Fruit fly (Drosophila melanogaster) whole organism, embryonic: ENCODE measurements around the gene CG31347.

Experiments
- Abd-B ChIP-seq: fragments of 200-800 bp; sonication (Bioruptor generic); optimal IDR thresholded peaks from 2 replicates; lab custom pipeline; 2018; ENCODE audit warnings: missing biosample characterization, mild to moderate bottlenecking, missing genetic modification characterization, moderate library complexity
- Atf6 ChIP-seq: fragments of 200-800 bp; sonication (Bioruptor generic); IDR thresholded peaks from 2 replicates; pipeline ENCODE4 v1.3.6; 2022; ENCODE audit warnings: missing biosample characterization, missing genetic modification characterization
- CG10147 ChIP-seq: fragments of 200-800 bp; sonication (Bioruptor generic); optimal IDR thresholded peaks from 2 replicates; lab custom pipeline; 2019; ENCODE audit warnings: missing biosample characterization, mild to moderate bottlenecking, missing genetic modification characterization, moderate library complexity
- CG10543 ChIP-seq: fragments of 200-800 bp; sonication (Bioruptor generic); optimal IDR thresholded peaks from 3 replicates; lab custom pipeline; 2017; ENCODE audit warnings: missing biosample characterization, mild to moderate bottlenecking, missing genetic modification characterization, moderate library complexity
- CG12071 ChIP-seq: fragments of 200-800 bp; sonication (Bioruptor generic); optimal IDR thresholded peaks from 3 replicates; lab custom pipeline; 2018; ENCODE audit warnings: missing biosample characterization, mild to moderate bottlenecking, missing genetic modification characterization
- CG12659 ChIP-seq: fragments of 200-800 bp; sonication (Bioruptor generic); optimal IDR thresholded peaks from 3 replicates; lab custom pipeline; 2017; ENCODE audit warnings: mild to moderate bottlenecking, missing biosample characterization, missing genetic modification reagents, missing genetic modification characterization
- CG13624 ChIP-seq: fragments of 200-800 bp; sonication (Bioruptor generic); optimal IDR thresholded peaks from 2 replicates; lab custom pipeline; 2016; ENCODE audit warnings: missing biosample characterization, missing genetic modification characterization
- CG13894 ChIP-seq: fragments of 200-800 bp; sonication (Bioruptor generic); optimal IDR thresholded peaks from 3 replicates; lab custom pipeline; 2018; ENCODE audit warnings: missing biosample characterization, mild to moderate bottlenecking, missing genetic modification characterization, moderate library complexity
- CG16815 ChIP-seq: fragments of 200-800 bp; sonication (Bioruptor generic); optimal IDR thresholded peaks from 3 replicates; lab custom pipeline; 2017; ENCODE audit warnings: missing biosample characterization, mild to moderate bottlenecking, missing genetic modification characterization
- CG17328 ChIP-seq: fragments of 200-800 bp; sonication (Bioruptor generic); IDR thresholded peaks from 2 replicates; pipeline ENCODE4 v1.3.6; 2022; ENCODE audit warnings: missing biosample characterization, missing genetic modification characterization
- CG3065 ChIP-seq: fragments of 200-800 bp; sonication (Bioruptor generic); optimal IDR thresholded peaks from 2 replicates; lab custom pipeline; 2016; ENCODE audit warnings: missing biosample characterization, missing genetic modification characterization
- CG31441 ChIP-seq: fragments of 200-800 bp; sonication (Bioruptor generic); IDR thresholded peaks from 2 replicates; pipeline ENCODE4 v1.3.6; 2022; ENCODE audit warnings: missing biosample characterization, missing genetic modification characterization
- CG34376 ChIP-seq: fragments of 200-800 bp; sonication (Bioruptor generic); optimal IDR thresholded peaks from 2 replicates; lab custom pipeline; 2018; ENCODE audit warnings: missing biosample characterization, mild to moderate bottlenecking, missing genetic modification characterization
- CG3726 ChIP-seq: fragments of 200-800 bp; sonication (Bioruptor generic); IDR thresholded peaks from 3 replicates; pipeline ENCODE4, ENCODE4 v1.3.6; 2022; ENCODE audit warnings: missing biosample characterization, missing genetic modification characterization
- CG3838 ChIP-seq: fragments of 200-800 bp; sonication (Bioruptor generic); optimal IDR thresholded peaks from 3 replicates; lab custom pipeline; 2016; ENCODE audit warnings: missing biosample characterization, missing genetic modification characterization
- CG43689 ChIP-seq: fragments of 200-800 bp; sonication (Bioruptor generic); IDR thresholded peaks from 2 replicates; pipeline ENCODE4 v1.3.6; 2022; ENCODE audit warnings: missing biosample characterization, missing genetic modification characterization
- CG7987 ChIP-seq: fragments of 200-800 bp; sonication (Bioruptor generic); optimal IDR thresholded peaks from 2 replicates; lab custom pipeline; 2018; ENCODE audit warnings: missing biosample characterization, mild to moderate bottlenecking, missing genetic modification characterization, moderate library complexity
- CG8281 ChIP-seq: fragments of 200-800 bp; sonication (Bioruptor generic); optimal IDR thresholded peaks from 2 replicates; lab custom pipeline; 2018; ENCODE audit warnings: missing biosample characterization, mild to moderate bottlenecking, missing genetic modification characterization, moderate library complexity
- Ets97D ChIP-seq: fragments of 200-800 bp; sonication (Bioruptor generic); optimal IDR thresholded peaks from 3 replicates; lab custom pipeline; 2016; ENCODE audit warnings: missing biosample characterization, missing genetic modification characterization
- Fer1 ChIP-seq: fragments of 200-800 bp; sonication (Bioruptor generic); optimal IDR thresholded peaks from 2 replicates; lab custom pipeline; 2017; ENCODE audit warnings: missing biosample characterization, mild to moderate bottlenecking, missing genetic modification characterization
- Fer2 ChIP-seq: fragments of 200-800 bp; sonication (Bioruptor generic); optimal IDR thresholded peaks from 2 replicates; lab custom pipeline; 2018; ENCODE audit warnings: missing biosample characterization, mild to moderate bottlenecking, missing genetic modification characterization, moderate library complexity
- H15 ChIP-seq: fragments of 200-800 bp; sonication (Bioruptor generic); IDR thresholded peaks from 3 replicates; pipeline ENCODE4 v1.3.6; 2022; ENCODE audit warnings: missing biosample characterization, missing genetic modification characterization
- HLH4C ChIP-seq: fragments of 200-800 bp; sonication (Bioruptor generic); IDR thresholded peaks from 3 replicates; pipeline ENCODE4 v1.3.6; 2022; ENCODE audit warnings: missing biosample characterization, missing genetic modification characterization; ENCODE audit not compliant: partially characterized antibody
- Hmr ChIP-seq: fragments of 200-800 bp; sonication (Bioruptor generic); optimal IDR thresholded peaks from 3 replicates; lab custom pipeline; 2017; ENCODE audit warnings: mild to moderate bottlenecking, missing biosample characterization, missing genetic modification reagents, missing genetic modification characterization
- Hr3 ChIP-seq: fragments of 200-800 bp; sonication (Bioruptor generic); optimal IDR thresholded peaks from 3 replicates; lab custom pipeline; 2016; ENCODE audit warnings: missing biosample characterization, missing genetic modification characterization
- Med ChIP-seq: fragments of 200-800 bp; sonication (Bioruptor generic); peaks from one replicate; lab custom pipeline; 2016; ENCODE audit warnings: missing biosample characterization, missing genetic modification characterization, mild to moderate bottlenecking, inconsistent platforms, moderate library complexity
- Poxn ChIP-seq: fragments of 200-800 bp; sonication (Bioruptor generic); IDR thresholded peaks from 2 replicates; pipeline ENCODE4 v1.3.6; 2022; ENCODE audit warnings: missing biosample characterization, missing genetic modification characterization
- Taf1 ChIP-seq: fragments of 200-800 bp; sonication (Bioruptor generic); IDR thresholded peaks from 2 replicates; pipeline ENCODE4 v1.3.6; 2022; ENCODE audit warnings: missing biosample characterization, missing genetic modification characterization
- cwo ChIP-seq: fragments of 200-800 bp; sonication (Bioruptor generic); optimal IDR thresholded peaks from 3 replicates; lab custom pipeline; 2017; ENCODE audit warnings: missing biosample characterization, missing genetic modification characterization, mild to moderate bottlenecking, moderate library complexity, missing genetic modification reagents
- ftz-f1 ChIP-seq: fragments of 200-800 bp; sonication (Bioruptor generic); optimal IDR thresholded peaks from 2 replicates; lab custom pipeline; 2016; ENCODE audit warnings: missing biosample characterization, missing genetic modification characterization
- lov ChIP-seq, 2 experiments: fragments of 200-800 bp in 1 of 2; fragments of >200 bp in 1 of 2; sonication (Bioruptor generic) in 1 of 2; IDR thresholded peaks in 1 of 2; optimal IDR thresholded peaks in 1 of 2; 2 replicates in 1 of 2; 3 replicates in 1 of 2; pipeline versions ENCODE4 v1.3.6 to Lab custom; 2017 to 2022; ENCODE audit warnings: missing biosample characterization in 1 of 2, missing genetic modification characterization in 1 of 2
- pan ChIP-seq, 4 experiments: fragments of >200 bp in 3 of 4; fragments of 200-800 bp in 1 of 4; sonication (Bioruptor generic) in 1 of 4; optimal IDR thresholded peaks in 3 of 4; IDR thresholded peaks in 1 of 4; 2 replicates each; pipeline versions ENCODE4 v1.3.6 to Lab custom; 2017 to 2022; ENCODE audit warnings: missing biosample characterization in 2 of 4, missing genetic modification characterization in 2 of 4, mixed read lengths in 1 of 4
- sc ChIP-seq, 3 experiments: fragments of >200 bp in 2 of 3; fragments of 200-800 bp in 1 of 3; sonication (Bioruptor generic) in 1 of 3; optimal IDR thresholded peaks; 2 replicates in 2 of 3; 3 replicates in 1 of 3; lab custom pipeline; 2017; ENCODE audit warnings: mild to moderate bottlenecking in 1 of 3, missing biosample characterization in 1 of 3, missing genetic modification characterization in 1 of 3, missing genetic modification reagents in 1 of 3
- schlank ChIP-seq: fragments of 200-800 bp; sonication (Bioruptor generic); optimal IDR thresholded peaks from 2 replicates; lab custom pipeline; 2018; ENCODE audit warnings: missing biosample characterization, mild to moderate bottlenecking, missing genetic modification characterization
- sd ChIP-seq: fragments of 200-800 bp; sonication (Bioruptor generic); optimal IDR thresholded peaks from 3 replicates; lab custom pipeline; 2018; ENCODE audit warnings: missing biosample characterization, mild to moderate bottlenecking, missing genetic modification characterization, moderate library complexity
- stc ChIP-seq: fragments of 200-800 bp; sonication (Bioruptor generic); IDR thresholded peaks from 2 replicates; pipeline ENCODE4 v1.3.6; 2022; ENCODE audit warnings: missing biosample characterization, missing genetic modification characterization
- sug ChIP-seq: fragments of 200-800 bp; optimal IDR thresholded peaks from 2 replicates; lab custom pipeline; 2019; ENCODE audit warnings: missing biosample characterization, mild to moderate bottlenecking, missing genetic modification characterization, moderate library complexity

The CG31347 gene

dm6 chr3R:12716251-12716650 lies 23.9 kb upstream of the CG31347 start (continued):
- TF ChIP-seq CG3065 (GFP tag; lab: Kevin White, UChicago) (no peak), schlank (tag; lab: Kevin White, UChicago) (peak; percentile 16), H15 (GFP tag; lab: Robert Waterston, UW) (no peak), Hmr (GFP tag; lab: Kevin White, UChicago) (peak; percentile 23), CG13894 (tag; lab: Kevin White, UChicago) (peak; percentile 19), CG13624 (GFP tag; lab: Kevin White, UChicago) (no peak), CG17328 (no peak), CG12659 (GFP tag; lab: Kevin White, UChicago) (peak; percentile 7), Poxn (GFP tag; lab: Robert Waterston, UW) (no peak), sug (tag; lab: Kevin White, UChicago) (peak; percentile 43), pan (optimal IDR thresholded peaks at IDR 0.05; lab: Kevin White, UChicago) (no peak), pan (GFP tag; optimal IDR thresholded peaks at IDR 0.05 in 1 of 2, IDR thresholded peaks at IDR 0.05 in 1 of 2) (no peak), stc (no peak), sd (tag; lab: Kevin White, UChicago) (peak; percentile 22), CG3726 (no peak), Fer2 (no peak), Hr3 (GFP tag; lab: Kevin White, UChicago) (no peak), CG8281 (peak; percentile 25), CG31441 (GFP tag; lab: Robert Waterston, UW) (no peak), CG43689 (no peak), Atf6 (0 out of 2 replicates have a peak, but pooled peaks have one; percentile 18), sc (optimal IDR thresholded peaks at IDR 0.05; lab: Kevin White, UChicago) (no peak), sc (GFP tag; optimal IDR thresholded peaks at IDR 0.05; lab: Kevin White, UChicago) (no peak), CG7987 (GFP tag; lab: Kevin White, UChicago) (peak; percentile 26), CG3838 (GFP tag; lab: Kevin White, UChicago) (peak; percentile 8), Taf1 (GFP tag; lab: Robert Waterston, UW) (0 out of 2 replicates have a peak, but pooled peaks have one; percentile 27), CG16815 (GFP tag; lab: Kevin White, UChicago) (no peak), Med (GFP tag; lab: Kevin White, UChicago) (peak; percentile 52), Ets97D (no peak), Fer1 (GFP tag; lab: Kevin White, UChicago) (peak; percentile 25), CG12071 (peak; percentile 54), HLH4C (GFP tag; lab: Robert Waterston, UW) (no peak)

- TF ChIP-seq Abd-B (GFP tag; lab: Kevin White, UChicago) = no peak
- TF ChIP-seq sug (tag; lab: Kevin White, UChicago) = peak; percentile 60
- TF ChIP-seq CG10543 (GFP tag; lab: Kevin White, UChicago) = peak; percentile 13
- TF ChIP-seq CG34376 = peak; percentile 85
- peak; percentile 15 for TF ChIP-seq ftz-f1 (GFP tag; lab: Kevin White, UChicago)
- TF ChIP-seq cwo (GFP tag; lab: Kevin White, UChicago) = peak; percentile 33
- no peak for TF ChIP-seq lov (optimal IDR thresholded peaks at IDR 0.05; lab: Kevin White, UChicago)
- TF ChIP-seq lov (GFP tag; IDR thresholded peaks at IDR 0.05; lab: Robert Waterston, UW) = 0 out of 3 replicates have a peak, but pooled peaks have one; percentile 14
- TF ChIP-seq CG10147 (GFP tag; lab: Kevin White, UChicago) = no peak
- TF ChIP-seq, all 482 proteins: peak for 6
Measured at dm6 chr3R:12715253-12715652, 22.9 kb upstream of the CG31347 start.
